Worm (Caenorhabditis elegans) whole organism, L1 larva: Measurements from ENCODE around the gene clec-257.

Source experiments
- C04F5.9 ChIP-seq: sonication (generic microtip); optimal IDR thresholded peaks from 2 replicates; lab custom pipeline; 2016; ENCODE audit warnings: missing genetic modification characterization, missing compliant biosample characterization
- C16A3.4 ChIP-seq: fragments of 150-350 bp; optimal IDR thresholded peaks from 2 replicates; lab custom pipeline; 2014; ENCODE audit warnings: missing biosample characterization, missing genetic modification characterization
- ceh-8 ChIP-seq: fragments of 200-800 bp; sonication (Bioruptor generic); optimal IDR thresholded peaks from 2 replicates; lab custom pipeline; 2018; ENCODE audit warnings: mild to moderate bottlenecking, missing genetic modification characterization, moderate library complexity, missing compliant biosample characterization
- ceh-88 ChIP-seq: fragments of 200-800 bp; sonication (Bioruptor generic); IDR thresholded peaks from 2 replicates; pipeline ENCODE4 v1.3.6; 2022; ENCODE audit warnings: missing genetic modification characterization, missing compliant biosample characterization
- ceh-90 ChIP-seq: sonication (generic microtip); optimal IDR thresholded peaks from 2 replicates; lab custom pipeline; 2016; ENCODE audit warnings: missing genetic modification characterization, missing compliant biosample characterization
- ces-1 ChIP-seq: fragments of 150-350 bp; optimal IDR thresholded peaks from 2 replicates; lab custom pipeline; 2014; ENCODE audit warnings: missing biosample characterization, missing genetic modification reagents, missing genetic modification characterization
- dpl-1 ChIP-seq, 3 experiments: fragments of 150-350 bp in 2 of 3; sonication (generic microtip) in 1 of 3; optimal IDR thresholded peaks; 2 replicates each; lab custom pipeline; 2014 to 2017; ENCODE audit warnings: missing biosample characterization in 3 of 3, missing genetic modification characterization in 3 of 3, missing genetic modification reagents in 3 of 3
- dsc-1 ChIP-seq: sonication (generic microtip); optimal IDR thresholded peaks from 2 replicates; lab custom pipeline; 2016; ENCODE audit warnings: mild to moderate bottlenecking, missing genetic modification characterization, missing compliant biosample characterization
- egl-27 ChIP-seq, 2 experiments: fragments of 150-350 bp in 1 of 2; sonication (generic microtip); optimal IDR thresholded peaks; 3 replicates each; lab custom pipeline; 2017 to 2018; ENCODE audit warnings: missing biosample characterization in 2 of 2, missing genetic modification characterization in 2 of 2, missing genetic modification reagents in 2 of 2
- elt-2 ChIP-seq: sonication (generic microtip); optimal IDR thresholded peaks from 2 replicates; lab custom pipeline; 2016; ENCODE audit warnings: missing genetic modification characterization, mild to moderate bottlenecking, inconsistent platforms, missing compliant biosample characterization, missing genetic modification reagents
- ets-5 ChIP-seq: fragments of 200-800 bp; sonication (Bioruptor generic); IDR thresholded peaks from 2 replicates; pipeline ENCODE4 v1.3.6; 2022; ENCODE audit warnings: missing genetic modification characterization, missing compliant biosample characterization
- fkh-4 ChIP-seq: sonication (generic microtip); optimal IDR thresholded peaks from 2 replicates; lab custom pipeline; 2016; ENCODE audit warnings: missing compliant biosample characterization, missing genetic modification characterization, borderline replicate concordance
- fkh-8 ChIP-seq: sonication (generic microtip); optimal IDR thresholded peaks from 2 replicates; lab custom pipeline; 2016; ENCODE audit warnings: mild to moderate bottlenecking, missing genetic modification characterization, missing compliant biosample characterization
- fos-1 ChIP-seq: fragments of 150-350 bp; optimal IDR thresholded peaks from 2 replicates; lab custom pipeline; 2014; ENCODE audit warnings: missing biosample characterization, missing genetic modification characterization
- grh-1 ChIP-seq: fragments of 200-800 bp; sonication (Bioruptor generic); IDR thresholded peaks from 2 replicates; pipeline ENCODE4 v1.3.6; 2022; ENCODE audit warnings: missing genetic modification reagents, missing genetic modification characterization, missing compliant biosample characterization
- hlh-17 ChIP-seq: fragments of 200-800 bp; sonication (Bioruptor generic); optimal IDR thresholded peaks from 2 replicates; lab custom pipeline; 2018; ENCODE audit warnings: missing genetic modification characterization, mild to moderate bottlenecking, missing compliant biosample characterization, moderate library complexity, borderline replicate concordance
- hpl-2 ChIP-seq: fragments of 150-350 bp; optimal IDR thresholded peaks from 2 replicates; lab custom pipeline; 2014; ENCODE audit warnings: missing biosample characterization, missing genetic modification reagents, missing genetic modification characterization
- irx-1 ChIP-seq: sonication (generic microtip); optimal IDR thresholded peaks from 2 replicates; lab custom pipeline; 2016; ENCODE audit warnings: missing genetic modification characterization, missing compliant biosample characterization
- isw-1 ChIP-seq: fragments of 200-800 bp; sonication (Bioruptor generic); IDR thresholded peaks from 2 replicates; pipeline ENCODE4 v1.3.6; 2022; ENCODE audit warnings: missing genetic modification characterization, missing compliant biosample characterization
- jun-1 ChIP-seq: fragments of 150-350 bp; optimal IDR thresholded peaks from 2 replicates; lab custom pipeline; 2014; ENCODE audit warnings: missing biosample characterization, missing genetic modification reagents, missing genetic modification characterization
- lin-15B ChIP-seq: fragments of 150-350 bp; sonication (generic microtip); optimal IDR thresholded peaks from 3 replicates; lab custom pipeline; 2014; ENCODE audit warnings: missing biosample characterization, missing genetic modification characterization
- mef-2 ChIP-seq: fragments of 150-350 bp; optimal IDR thresholded peaks from 2 replicates; lab custom pipeline; 2014; ENCODE audit warnings: missing biosample characterization, missing genetic modification characterization
- nhr-19 ChIP-seq: fragments of 200-800 bp; sonication (Bioruptor generic); conservative IDR thresholded peaks from 2 replicates; pipeline ENCODE4 v1.3.6; 2022; ENCODE audit warnings: missing genetic modification characterization, missing compliant biosample characterization
- nhr-237 ChIP-seq: fragments of 150-350 bp; optimal IDR thresholded peaks from 2 replicates; lab custom pipeline; 2014; ENCODE audit warnings: missing biosample characterization, missing genetic modification characterization
- nhr-47 ChIP-seq: sonication (generic microtip); optimal IDR thresholded peaks from 2 replicates; lab custom pipeline; 2016; ENCODE audit warnings: mild to moderate bottlenecking, missing genetic modification characterization, moderate library complexity, missing compliant biosample characterization
- nhr-84 ChIP-seq: sonication (generic microtip); optimal IDR thresholded peaks from 2 replicates; lab custom pipeline; 2017; ENCODE audit warnings: missing biosample characterization, missing genetic modification characterization
- pax-3 ChIP-seq: fragments of 200-800 bp; sonication (Bioruptor generic); optimal IDR thresholded peaks from 2 replicates; lab custom pipeline; 2018; ENCODE audit warnings: mild to moderate bottlenecking, missing genetic modification characterization, moderate library complexity, missing compliant biosample characterization
- pqm-1 ChIP-seq: sonication (generic microtip); optimal IDR thresholded peaks from 3 replicates; lab custom pipeline; 2017; ENCODE audit warnings: missing biosample characterization, missing genetic modification characterization
- skn-1 ChIP-seq: fragments of 150-350 bp; optimal IDR thresholded peaks from 2 replicates; lab custom pipeline; 2014; ENCODE audit warnings: missing biosample characterization, missing genetic modification characterization
- snpc-4 ChIP-seq: fragments of 150-350 bp; optimal IDR thresholded peaks from 2 replicates; lab custom pipeline; 2014; ENCODE audit warnings: missing biosample characterization, missing genetic modification characterization
- snu-23 ChIP-seq: sonication (generic microtip); optimal IDR thresholded peaks from 2 replicates; lab custom pipeline; 2016; ENCODE audit warnings: missing genetic modification characterization, missing compliant biosample characterization
- sptf-1 ChIP-seq: fragments of 150-350 bp; optimal IDR thresholded peaks from 2 replicates; lab custom pipeline; 2014; ENCODE audit warnings: missing biosample characterization, missing genetic modification characterization
- sup-37 ChIP-seq: fragments of 200-800 bp; sonication (Bioruptor generic); optimal IDR thresholded peaks from 2 replicates; lab custom pipeline; 2018; ENCODE audit warnings: mild to moderate bottlenecking, missing genetic modification characterization, missing compliant biosample characterization
- swsn-7 ChIP-seq: sonication (generic microtip); optimal IDR thresholded peaks from 2 replicates; lab custom pipeline; 2016; ENCODE audit warnings: missing genetic modification characterization, missing compliant biosample characterization
- tbx-2 ChIP-seq: sonication (generic microtip); optimal IDR thresholded peaks from 2 replicates; lab custom pipeline; 2016; ENCODE audit warnings: missing genetic modification characterization, missing compliant biosample characterization
- unc-130 ChIP-seq: fragments of 150-350 bp; optimal IDR thresholded peaks from 2 replicates; lab custom pipeline; 2017; ENCODE audit warnings: missing biosample characterization, missing genetic modification characterization, inconsistent platforms
- unc-30 ChIP-seq: sonication (generic microtip); optimal IDR thresholded peaks from 2 replicates; lab custom pipeline; 2017; ENCODE audit warnings: missing biosample characterization, missing genetic modification characterization
- unc-62 ChIP-seq: fragments of 150-350 bp; optimal IDR thresholded peaks from 2 replicates; lab custom pipeline; 2014; ENCODE audit warnings: missing biosample characterization, missing genetic modification reagents, missing genetic modification characterization
- unc-86 ChIP-seq: sonication (generic microtip); optimal IDR thresholded peaks from 2 replicates; lab custom pipeline; 2016; ENCODE audit warnings: missing genetic modification characterization, missing compliant biosample characterization
- unc-98 ChIP-seq: fragments of 200-800 bp; sonication (Bioruptor generic); IDR thresholded peaks from 2 replicates; pipeline ENCODE4 v1.3.6; 2022; ENCODE audit warnings: missing genetic modification characterization, missing compliant biosample characterization
- xbp-1 ChIP-seq: sonication (generic microtip); optimal IDR thresholded peaks from 2 replicates; lab custom pipeline; 2016; ENCODE audit warnings: missing genetic modification characterization, missing compliant biosample characterization
- zip-4 ChIP-seq: fragments of 200-800 bp; sonication (Bioruptor generic); optimal IDR thresholded peaks from 2 replicates; lab custom pipeline; 2018; ENCODE audit warnings: mild to moderate bottlenecking, missing genetic modification characterization, moderate library complexity, missing compliant biosample characterization
- ztf-11 ChIP-seq, 2 experiments: sonication (generic microtip); optimal IDR thresholded peaks; 2 replicates each; lab custom pipeline; 2016 to 2017; ENCODE audit warnings: missing genetic modification characterization in 2 of 2, missing biosample characterization in 1 of 2, missing compliant biosample characterization in 1 of 2

clec-257 gene

ce11 chrV:18771804-18772386 is 966 bp upstream of the clec-257 start:
- TF ChIP-seq skn-1 (tag; lab: Kevin White, UChicago) (no peak), dpl-1 (GFP tag; optimal IDR thresholded peaks at IDR 0.05; lab: Kevin White, UChicago) (no peak), snu-23 (GFP tag; lab: Kevin White, UChicago) (no peak), unc-98 (no peak), ets-5 (GFP tag; lab: Robert Waterston, UW) (no peak), unc-30 (no peak), ztf-11 (tag; optimal IDR thresholded peaks at IDR 0.05; lab: Kevin White, UChicago) (no peak), sup-37 (GFP tag; lab: Kevin White, UChicago) (no peak), snpc-4 (tag; lab: Kevin White, UChicago) (no peak), xbp-1 (tag; lab: Kevin White, UChicago) (no peak), C16A3.4 (tag; lab: Kevin White, UChicago) (no peak), mef-2 (no peak), unc-62 (no peak), ceh-90 (tag; lab: Kevin White, UChicago) (no peak), ces-1 (GFP tag; lab: Kevin White, UChicago) (no peak), lin-15B (no peak), pax-3 (tag; lab: Kevin White, UChicago) (no peak)

DNA sequence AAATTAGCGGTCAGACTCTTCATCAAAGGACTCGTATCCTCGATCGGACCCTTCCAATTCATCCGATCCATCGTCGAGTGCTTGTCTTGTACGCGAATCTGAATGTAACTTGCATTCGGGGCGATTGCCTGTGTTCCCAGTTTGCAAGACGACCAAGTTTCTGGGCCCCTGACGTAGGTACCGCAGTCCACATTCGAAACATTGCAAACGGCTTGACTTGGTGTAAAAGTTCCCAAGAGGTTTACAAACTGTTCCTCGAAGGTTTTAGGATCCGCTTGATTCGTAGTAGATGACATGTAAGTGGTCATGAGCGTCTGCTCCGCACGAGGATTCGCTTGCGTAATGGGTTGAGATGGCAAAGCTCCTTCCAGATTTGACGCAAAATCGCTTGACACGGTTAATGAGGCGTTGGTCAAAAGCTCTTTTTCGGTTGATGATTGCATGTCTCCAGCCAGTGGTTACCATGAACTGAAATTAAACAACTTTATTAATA is 3.4 kb downstream of the clec-257 start, which contains the start of gene Y17D7B.4:
Gene Y17D7B.4 (minus strand): TSS at position 443 of the 493 bp plus-strand sequence.
- no peak for TF ChIP-seq unc-130 (tag; lab: Kevin White, UChicago)
- no peak for TF ChIP-seq nhr-19 (GFP tag; lab: Robert Waterston, UW)
- no peak for TF ChIP-seq C04F5.9 (tag; lab: Kevin White, UChicago)
- no peak for TF ChIP-seq snpc-4 (tag; lab: Kevin White, UChicago)
- no peak for TF ChIP-seq fos-1 (tag; lab: Kevin White, UChicago)
- TF ChIP-seq elt-2 (tag; lab: Kevin White, UChicago), result no peak
- no peak for TF ChIP-seq pqm-1
- no peak for TF ChIP-seq grh-1
- no peak for TF ChIP-seq dpl-1 (GFP tag; optimal IDR thresholded peaks at IDR 0.05; lab: Kevin White, UChicago)
- TF ChIP-seq irx-1, result no peak
- TF ChIP-seq ceh-8 (GFP tag; lab: Kevin White, UChicago), result no peak
- no peak for TF ChIP-seq skn-1 (tag; lab: Kevin White, UChicago)
- TF ChIP-seq ceh-88 (GFP tag; lab: Robert Waterston, UW), result no peak
- TF ChIP-seq unc-86 (tag; lab: Kevin White, UChicago), result no peak
- TF ChIP-seq pax-3 (tag; lab: Kevin White, UChicago), result no peak
- TF ChIP-seq ceh-90 (tag; lab: Kevin White, UChicago), result no peak
- no peak for TF ChIP-seq isw-1 (GFP tag; lab: Robert Waterston, UW)
- TF ChIP-seq nhr-47 (tag; lab: Kevin White, UChicago), result no peak
- TF ChIP-seq, all 84 proteins: peak for 0

ce11 chrV:18780605-18781004 is 7.7 kb downstream of the clec-257 start:
- TF ChIP-seq C04F5.9 (tag; lab: Kevin White, UChicago) (no peak), hpl-2 (GFP tag; lab: Kevin White, UChicago) (no peak), hlh-17 (GFP tag; lab: Kevin White, UChicago) (no peak), swsn-7 (tag; lab: Kevin White, UChicago) (no peak)
- TF ChIP-seq, all 84 proteins: peak for 0

- TF ChIP-seq nhr-47 (tag; lab: Kevin White, UChicago) (no peak), dsc-1 (peak; percentile 31)
These were observed 9.9 kb downstream of the clec-257 start for ce11 chrV:18782747-18783146.

ce11 chrV:18783474-18783873 is 10.6 kb downstream of the clec-257 start, which contains the start of gene Y17D7B.10:
Gene Y17D7B.10 (plus strand): TSS chrV:18783716.
- TF ChIP-seq jun-1 (tag; lab: Kevin White, UChicago) (no peak), tbx-2 (tag; lab: Kevin White, UChicago) (no peak), zip-4 (GFP tag; lab: Kevin White, UChicago) (no peak), fkh-4 (tag; lab: Kevin White, UChicago) (no peak), snu-23 (GFP tag; lab: Kevin White, UChicago) (no peak), ets-5 (GFP tag; lab: Robert Waterston, UW) (no peak), unc-98 (no peak), snpc-4 (tag; lab: Kevin White, UChicago) (no peak), pax-3 (tag; lab: Kevin White, UChicago) (no peak), ceh-8 (GFP tag; lab: Kevin White, UChicago) (no peak), nhr-237 (tag; lab: Kevin White, UChicago) (no peak), sptf-1 (tag; lab: Kevin White, UChicago) (no peak), hlh-17 (GFP tag; lab: Kevin White, UChicago) (no peak), fkh-8 (tag; lab: Kevin White, UChicago) (peak; percentile 64), nhr-84 (tag; lab: Kevin White, UChicago) (no peak), egl-27 (tag; optimal IDR thresholded peaks at IDR 0.05; lab: Kevin White, UChicago) (no peak), hpl-2 (GFP tag; lab: Kevin White, UChicago) (no peak)
